Fruit fly (Drosophila melanogaster): ENCODE measurements around the gene GILT1.
A peak's percentile ranks its signal among the peaks of the same experiment; 100 is the strongest.

dm6 chr3R:13364175-13365174 is 37.2 kb downstream of the GILT1 start, which contains the start of gene Dic1:
- TF ChIP-seq CG11294 (GFP tag; IDR thresholded peaks at IDR 0.05) (peak; percentile 85; the same call in 1 of the 2 replicates), Ets21C (GFP tag; optimal IDR thresholded peaks at IDR 0.05) (peak; percentile 93), eg (GFP tag; IDR thresholded peaks at IDR 0.05) (peak; percentile 93), CG16779 (tag; optimal IDR thresholded peaks at IDR 0.05) (peak; percentile 93), esn (GFP tag; optimal IDR thresholded peaks at IDR 0.05) (peak; percentile 99), svp (GFP tag) (peak; percentile 100), spab (GFP tag; optimal IDR thresholded peaks at IDR 0.05) (peak; percentile 97), Gug (GFP tag; IDR thresholded peaks at IDR 0.05) (peak; percentile 87), Blimp-1 (GFP tag; optimal IDR thresholded peaks at IDR 0.05) (peak; percentile 94), CG6163 (GFP tag; IDR thresholded peaks at IDR 0.05) (peak; percentile 92), dac (GFP tag; optimal IDR thresholded peaks at IDR 0.05) (peak; percentile 95)

All from whole organism, prepupa.